Fruit fly (Drosophila melanogaster): ENCODE results near the gene CG34299.

DNA sequence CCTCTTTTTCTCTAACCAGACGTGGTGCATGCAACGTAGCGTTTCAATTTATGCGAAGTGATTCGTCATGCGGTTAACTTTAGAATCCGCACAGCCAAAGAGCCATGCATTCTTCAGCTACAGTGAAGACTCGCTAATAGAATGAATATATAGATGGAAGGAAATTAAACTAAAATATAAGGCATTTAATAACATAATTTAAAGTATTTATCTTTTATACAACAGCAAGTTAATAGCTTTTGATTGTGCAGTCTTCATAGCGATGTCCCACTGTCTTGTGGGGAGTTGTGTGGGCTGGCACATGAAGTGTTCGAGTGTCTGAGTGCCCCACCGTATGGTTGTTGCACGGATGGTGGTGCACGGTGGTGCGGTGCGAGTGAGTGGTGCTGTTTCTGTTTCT is 16.0 kb downstream of the CG34299 start:
- no peak for TF ChIP-seq ttk (optimal IDR thresholded peaks at IDR 0.05)
- no peak for TF ChIP-seq insv (optimal IDR thresholded peaks at IDR 0.05)

Measured in Kc167 (cell line).